Fruit fly (Drosophila melanogaster) whole organism, pupa: Measurements from ENCODE around the gene grim.

Experiments used
- CG10348 ChIP-seq: fragments of 200-800 bp; sonication (Bioruptor generic); IDR thresholded peaks from 2 replicates; pipeline ENCODE4 v1.3.6; 2022; ENCODE audit warnings: missing biosample characterization, missing genetic modification characterization
- CG12605 ChIP-seq: fragments of 200-800 bp; sonication (Bioruptor generic); IDR thresholded peaks from 2 replicates; pipeline ENCODE4 v1.3.6; 2022; ENCODE audit warnings: missing biosample characterization, missing genetic modification characterization
- CG13204 ChIP-seq: fragments of 200-800 bp; sonication (Bioruptor generic); optimal IDR thresholded peaks from 2 replicates; lab custom pipeline; 2018; ENCODE audit warnings: missing biosample characterization, mild to moderate bottlenecking, missing genetic modification characterization, moderate library complexity
- CG14655 ChIP-seq: fragments of 200-800 bp; sonication (Bioruptor generic); optimal IDR thresholded peaks from 3 replicates; lab custom pipeline; 2017; ENCODE audit warnings: mild to moderate bottlenecking, missing biosample characterization, missing genetic modification reagents, missing genetic modification characterization
- CG15710 ChIP-seq: fragments of 200-800 bp; sonication (Bioruptor generic); optimal IDR thresholded peaks from 2 replicates; lab custom pipeline; 2018; ENCODE audit warnings: missing biosample characterization, mild to moderate bottlenecking, missing genetic modification characterization, moderate library complexity
- CG17806 ChIP-seq: fragments of 200-800 bp; sonication (Bioruptor generic); optimal IDR thresholded peaks from 2 replicates; lab custom pipeline; 2018; ENCODE audit warnings: missing biosample characterization, mild to moderate bottlenecking, missing genetic modification characterization, moderate library complexity
- CG32121 ChIP-seq: fragments of 200-800 bp; sonication (Bioruptor generic); IDR thresholded peaks from 2 replicates; pipeline ENCODE4 v1.3.6; 2022; ENCODE audit warnings: missing biosample characterization, missing genetic modification characterization
- CG34367 ChIP-seq: fragments of 200-800 bp; sonication (Bioruptor generic); optimal IDR thresholded peaks from 2 replicates; lab custom pipeline; 2018; ENCODE audit warnings: missing biosample characterization, mild to moderate bottlenecking, missing genetic modification characterization
- CG4496 ChIP-seq: fragments of 200-800 bp; sonication (Bioruptor generic); IDR thresholded peaks from 3 replicates; pipeline ENCODE4 v1.3.6; 2022; ENCODE audit warnings: missing biosample characterization, missing genetic modification characterization
- CG8159 ChIP-seq: fragments of 200-800 bp; sonication (Bioruptor generic); optimal IDR thresholded peaks from 3 replicates; lab custom pipeline; 2018; ENCODE audit warnings: missing biosample characterization, mild to moderate bottlenecking, missing genetic modification characterization, moderate library complexity
- CG8301 ChIP-seq: fragments of 200-800 bp; sonication (Bioruptor generic); optimal IDR thresholded peaks from 2 replicates; lab custom pipeline; 2018; ENCODE audit warnings: missing biosample characterization, mild to moderate bottlenecking, missing genetic modification characterization
- CG9948 ChIP-seq: fragments of 200-800 bp; sonication (Bioruptor generic); optimal IDR thresholded peaks from 2 replicates; lab custom pipeline; 2018; ENCODE audit warnings: missing biosample characterization, mild to moderate bottlenecking, missing genetic modification characterization, moderate library complexity
- D1 ChIP-seq: fragments of 200-800 bp; sonication (Bioruptor generic); optimal IDR thresholded peaks from 2 replicates; lab custom pipeline; 2018; ENCODE audit warnings: missing biosample characterization, mild to moderate bottlenecking, missing genetic modification characterization, moderate library complexity
- EcR ChIP-seq: fragments of 200-800 bp; sonication (Bioruptor generic); optimal IDR thresholded peaks from 3 replicates; lab custom pipeline; 2019; ENCODE audit warnings: missing biosample characterization, missing genetic modification characterization, mild to moderate bottlenecking, moderate library complexity, missing genetic modification reagents
- Ets98B ChIP-seq: fragments of 200-800 bp; sonication (Bioruptor generic); IDR thresholded peaks from 2 replicates; pipeline ENCODE4 v1.3.6; 2022; ENCODE audit warnings: missing biosample characterization, missing genetic modification characterization
- Pif1A ChIP-seq: fragments of 200-800 bp; sonication (Bioruptor generic); optimal IDR thresholded peaks from 3 replicates; lab custom pipeline; 2016; ENCODE audit warnings: missing biosample characterization, missing genetic modification characterization
- Pif1B ChIP-seq: fragments of 200-800 bp; sonication (Bioruptor generic); optimal IDR thresholded peaks from 3 replicates; lab custom pipeline; 2016; ENCODE audit warnings: missing biosample characterization, missing genetic modification characterization
- Snoo ChIP-seq: fragments of 200-800 bp; sonication (Bioruptor generic); optimal IDR thresholded peaks from 3 replicates; lab custom pipeline; 2017; ENCODE audit warnings: missing biosample characterization, mild to moderate bottlenecking, missing genetic modification characterization, inconsistent platforms
- fd96Ca ChIP-seq: fragments of 200-800 bp; sonication (Bioruptor generic); IDR thresholded peaks from 3 replicates; pipeline ENCODE4 v1.3.6; 2022; ENCODE audit warnings: missing biosample characterization, missing genetic modification characterization
- gl ChIP-seq: fragments of 200-800 bp; sonication (Bioruptor generic); optimal IDR thresholded peaks from 2 replicates; lab custom pipeline; 2018; ENCODE audit warnings: missing biosample characterization, mild to moderate bottlenecking, missing genetic modification characterization
- rn ChIP-seq: fragments of 200-800 bp; sonication (Bioruptor generic); IDR thresholded peaks from 2 replicates; pipeline ENCODE4 v1.3.6; 2022; ENCODE audit warnings: missing biosample characterization, missing genetic modification characterization

The grim gene

DNA sequence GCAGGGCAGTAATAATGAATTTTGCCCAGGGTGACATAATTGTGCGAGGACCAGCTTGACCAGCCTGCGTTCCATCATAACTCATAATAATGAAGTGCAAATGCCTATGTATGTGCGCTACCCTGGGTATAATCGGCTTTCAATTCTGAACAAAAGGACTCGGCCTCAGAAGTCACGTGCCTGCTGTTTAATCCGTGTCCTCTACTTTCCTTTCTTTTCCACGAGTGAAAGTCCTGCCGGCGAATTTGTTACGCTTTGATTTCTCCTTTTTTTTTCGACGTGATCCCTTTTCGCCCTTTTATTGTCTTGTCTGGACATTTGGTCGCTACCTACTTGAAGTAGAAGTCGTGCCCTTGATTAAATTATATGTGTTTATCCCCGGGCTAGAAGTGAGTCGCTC, 7.8 kb downstream of the grim start:
- no peak for TF ChIP-seq CG9948 (tag; lab: Kevin White, UChicago)
- TF ChIP-seq CG15710: no peak

DNA sequence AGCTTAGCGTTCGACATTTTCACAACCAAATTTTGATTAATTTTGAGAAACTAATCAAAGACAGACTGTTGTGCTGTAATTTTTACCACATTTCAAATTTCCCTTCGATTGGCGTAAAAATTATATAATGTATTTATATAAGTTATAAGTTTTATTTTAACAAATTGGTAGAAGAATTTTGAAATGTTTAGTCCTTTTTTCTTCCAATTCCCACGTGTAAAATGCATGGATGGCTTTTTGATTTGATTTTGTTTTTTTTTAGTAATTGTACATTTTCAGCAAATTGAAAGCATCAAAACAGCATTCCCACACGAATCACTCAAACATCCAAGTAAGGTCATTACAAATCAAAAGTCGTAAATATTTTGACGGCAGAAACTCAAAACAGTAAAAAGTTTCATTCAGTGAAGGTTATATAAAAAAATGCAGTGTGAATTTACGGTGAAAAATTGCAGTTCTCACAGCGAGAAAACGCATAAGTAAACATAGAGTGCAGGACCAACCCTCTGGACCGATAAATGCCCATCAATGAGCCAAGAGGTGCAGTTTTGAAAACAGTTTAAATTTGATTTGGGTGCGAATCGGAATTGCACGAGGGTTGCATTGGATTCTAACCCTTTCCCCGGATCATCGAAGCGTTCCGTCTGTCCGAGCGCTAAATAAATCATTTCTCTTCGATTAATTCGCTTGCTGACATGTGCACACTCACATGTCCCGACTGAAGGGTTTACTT, 9.8 kb downstream of the grim start, which contains the start of gene CG5103:
Gene CG5103 (minus strand): TSS at position 51 of the 733 bp plus-strand sequence.
- TF ChIP-seq CG4496 (GFP tag; lab: Robert Waterston, UW) (no peak), CG10348 (GFP tag; lab: Robert Waterston, UW) (no peak), Snoo (no peak), CG9948 (tag; lab: Kevin White, UChicago) (no peak), gl (tag; lab: Kevin White, UChicago) (no peak), CG32121 (GFP tag; lab: Robert Waterston, UW) (no peak), CG17806 (tag; lab: Kevin White, UChicago) (no peak), Ets98B (GFP tag; lab: Robert Waterston, UW) (no peak)

DNA sequence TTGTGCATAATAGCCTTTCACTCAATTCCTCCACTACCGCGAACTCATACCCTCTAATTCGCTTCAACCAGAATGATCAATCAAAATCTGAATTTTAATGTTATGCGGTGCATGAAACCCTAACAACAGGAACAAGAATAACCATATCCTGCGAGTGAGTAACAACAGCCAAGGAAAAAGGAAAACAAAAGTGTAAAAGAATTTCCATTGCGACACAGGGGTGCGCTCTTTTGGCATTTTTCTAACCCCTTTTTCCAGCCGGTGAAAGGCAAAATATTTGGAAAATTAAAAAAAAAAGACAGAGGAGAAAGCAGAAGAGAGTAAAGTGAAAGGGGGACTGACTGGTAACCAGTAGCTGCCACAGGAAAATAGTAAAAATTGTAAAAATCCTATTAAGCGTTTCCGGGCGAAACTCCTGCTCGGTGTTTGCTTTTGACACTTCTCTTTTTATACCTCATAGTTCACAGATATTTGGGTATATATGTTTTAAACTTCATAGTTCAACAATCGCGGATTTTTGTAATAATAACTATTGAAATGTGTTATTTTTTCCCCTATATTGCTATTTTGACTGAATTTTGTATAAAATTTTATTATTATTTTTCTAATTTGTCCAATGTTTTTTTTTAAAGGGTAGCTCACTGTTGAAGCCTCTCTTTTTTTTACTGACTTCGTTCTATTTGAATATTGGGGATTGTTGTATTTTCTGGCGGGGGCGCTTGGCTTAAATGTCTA, 14.1 kb downstream of the grim start:
- TF ChIP-seq CG12605 (GFP tag; lab: Robert Waterston, UW) (no peak), CG8301 (tag; lab: Kevin White, UChicago) (no peak), Pif1A (GFP tag; lab: Kevin White, UChicago) (no peak), CG34367 (tag; lab: Kevin White, UChicago) (no peak), CG13204 (GFP tag; lab: Kevin White, UChicago) (no peak), Ets98B (GFP tag; lab: Robert Waterston, UW) (no peak), EcR (GFP tag; lab: Kevin White, UChicago) (no peak), CG10348 (GFP tag; lab: Robert Waterston, UW) (no peak), gl (tag; lab: Kevin White, UChicago) (no peak), rn (GFP tag; lab: Robert Waterston, UW) (no peak), CG32121 (GFP tag; lab: Robert Waterston, UW) (no peak), fd96Ca (GFP tag; lab: Robert Waterston, UW) (no peak), CG14655 (GFP tag; lab: Kevin White, UChicago) (no peak), D1 (tag; lab: Kevin White, UChicago) (no peak), Snoo (no peak)

DNA sequence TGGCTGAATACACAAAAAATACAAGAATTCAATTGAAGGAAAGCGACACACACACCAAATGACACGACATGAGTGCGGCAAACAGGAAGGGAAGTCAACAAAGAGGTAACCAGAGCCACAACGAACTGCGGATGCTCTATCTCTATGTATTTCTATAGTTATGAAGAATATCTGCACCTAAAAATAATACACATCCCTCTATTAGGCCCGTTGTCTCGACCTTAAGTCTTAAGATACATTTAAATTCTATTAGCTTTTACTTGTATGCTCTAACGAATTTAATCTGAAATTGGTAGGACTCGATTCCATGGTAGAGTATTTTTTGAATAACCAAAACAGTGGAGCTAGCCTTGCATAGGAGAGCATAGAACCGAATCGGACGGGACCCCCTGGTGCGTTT, 23.0 kb downstream of the grim start:
- TF ChIP-seq Pif1A (GFP tag; lab: Kevin White, UChicago) (peak; percentile 66), CG14655 (GFP tag; lab: Kevin White, UChicago) (peak; percentile 82), fd96Ca (GFP tag; lab: Robert Waterston, UW) (peak; percentile 88), CG13204 (GFP tag; lab: Kevin White, UChicago) (no peak), CG4496 (GFP tag; lab: Robert Waterston, UW) (no peak), CG32121 (GFP tag; lab: Robert Waterston, UW) (peak; percentile 78; the same call in 1 of the 2 replicates), CG9948 (tag; lab: Kevin White, UChicago) (peak; percentile 71), CG17806 (tag; lab: Kevin White, UChicago) (peak; percentile 59), CG8159 (tag; lab: Kevin White, UChicago) (peak; percentile 55), D1 (tag; lab: Kevin White, UChicago) (peak; percentile 14), gl (tag; lab: Kevin White, UChicago) (no peak), Pif1B (GFP tag; lab: Kevin White, UChicago) (peak; percentile 62), CG10348 (GFP tag; lab: Robert Waterston, UW) (peak; percentile 44), CG15710 (peak; percentile 56), Ets98B (GFP tag; lab: Robert Waterston, UW) (peak; percentile 82; the same call in 1 of the 2 replicates), EcR (GFP tag; lab: Kevin White, UChicago) (no peak), CG12605 (GFP tag; lab: Robert Waterston, UW) (no peak), CG34367 (tag; lab: Kevin White, UChicago) (peak; percentile 42), CG8301 (tag; lab: Kevin White, UChicago) (peak; percentile 72), Snoo (peak; percentile 22), rn (GFP tag; lab: Robert Waterston, UW) (peak; percentile 67; the same call in 1 of the 2 replicates)

DNA sequence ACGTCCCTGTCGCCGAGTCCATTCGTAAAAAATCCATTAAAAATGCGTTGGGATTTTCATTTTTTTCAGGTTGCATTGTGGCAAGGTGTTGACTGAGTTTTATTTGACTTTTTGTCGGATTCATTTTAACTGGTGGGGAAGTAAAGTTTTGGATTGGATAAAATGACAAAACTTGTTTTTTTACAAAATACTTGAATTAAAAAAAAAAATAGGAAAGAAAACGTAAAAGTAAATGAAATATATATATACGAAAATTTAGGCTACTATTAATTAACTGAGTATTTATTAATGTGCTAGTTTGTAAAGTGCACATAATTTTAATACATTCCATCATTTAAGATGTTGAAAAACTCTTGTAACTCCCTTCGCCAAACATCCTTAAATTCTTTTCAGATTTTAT, 27.6 kb downstream of the grim start:
- TF ChIP-seq Pif1A (GFP tag; lab: Kevin White, UChicago): no peak
- no peak for TF ChIP-seq fd96Ca (GFP tag; lab: Robert Waterston, UW)
- no peak for TF ChIP-seq CG13204 (GFP tag; lab: Kevin White, UChicago)
- TF ChIP-seq CG32121 (GFP tag; lab: Robert Waterston, UW): no peak
- no peak for TF ChIP-seq CG8159 (tag; lab: Kevin White, UChicago)
- no peak for TF ChIP-seq CG15710
- no peak for TF ChIP-seq EcR (GFP tag; lab: Kevin White, UChicago)
- TF ChIP-seq CG34367 (tag; lab: Kevin White, UChicago): no peak
- no peak for TF ChIP-seq D1 (tag; lab: Kevin White, UChicago)
- no peak for TF ChIP-seq CG8301 (tag; lab: Kevin White, UChicago)
- TF ChIP-seq CG12605 (GFP tag; lab: Robert Waterston, UW): no peak
- no peak for TF ChIP-seq CG14655 (GFP tag; lab: Kevin White, UChicago)
- no peak for TF ChIP-seq CG4496 (GFP tag; lab: Robert Waterston, UW)
- no peak for TF ChIP-seq rn (GFP tag; lab: Robert Waterston, UW)
- no peak for TF ChIP-seq CG10348 (GFP tag; lab: Robert Waterston, UW)
- no peak for TF ChIP-seq CG17806 (tag; lab: Kevin White, UChicago)
- no peak for TF ChIP-seq gl (tag; lab: Kevin White, UChicago)
- TF ChIP-seq, all 21 proteins: peak for 0
